Fruit fly (Drosophila melanogaster) whole organism, adult: ENCODE measurements around the gene CG15211.

Source experiments
- CG11617 ChIP-seq: fragments of 200-800 bp; sonication (Bioruptor generic); optimal IDR thresholded peaks from 2 replicates; lab custom pipeline; 2017; ENCODE audit warnings: mild to moderate bottlenecking, missing biosample characterization, missing genetic modification reagents, missing genetic modification characterization
- CG12768 ChIP-seq: fragments of 200-800 bp; sonication (Bioruptor generic); optimal IDR thresholded peaks from 2 replicates; lab custom pipeline; 2017; ENCODE audit warnings: missing biosample characterization, missing genetic modification characterization, mild to moderate bottlenecking, moderate library complexity, missing genetic modification reagents
- CG14711 ChIP-seq: fragments of 200-800 bp; sonication (Bioruptor generic); optimal IDR thresholded peaks from 2 replicates; lab custom pipeline; 2018; ENCODE audit warnings: missing biosample characterization, mild to moderate bottlenecking, missing genetic modification characterization, moderate library complexity
- CG33017 ChIP-seq: fragments of 200-800 bp; sonication (Bioruptor generic); optimal IDR thresholded peaks from 2 replicates; lab custom pipeline; 2018; ENCODE audit warnings: missing biosample characterization, mild to moderate bottlenecking, missing genetic modification characterization, moderate library complexity
- CG5204 ChIP-seq: fragments of 200-800 bp; sonication (Bioruptor generic); optimal IDR thresholded peaks from 2 replicates; lab custom pipeline; 2016; ENCODE audit warnings: missing biosample characterization, missing genetic modification characterization
- CG7045 ChIP-seq: fragments of 200-800 bp; sonication (Bioruptor generic); optimal IDR thresholded peaks from 2 replicates; lab custom pipeline; 2017; ENCODE audit warnings: missing biosample characterization, mild to moderate bottlenecking, missing genetic modification characterization
- Mnt ChIP-seq: fragments of 200-800 bp; sonication (Bioruptor generic); optimal IDR thresholded peaks from 2 replicates; lab custom pipeline; 2016; ENCODE audit warnings: missing biosample characterization, mild to moderate bottlenecking, missing genetic modification characterization
- bab1 ChIP-seq: fragments of 200-800 bp; sonication (Bioruptor generic); optimal IDR thresholded peaks from 3 replicates; lab custom pipeline; 2019; ENCODE audit warnings: missing biosample characterization, mild to moderate bottlenecking, missing genetic modification characterization, moderate library complexity
- cnc ChIP-seq, 2 experiments: fragments of >200 bp; optimal IDR thresholded peaks; 2 replicates each; lab custom pipeline; 2017
- kay ChIP-seq: fragments of 200-800 bp; sonication (Bioruptor generic); peaks from one replicate; lab custom pipeline; 2016; ENCODE audit warnings: missing biosample characterization, missing genetic modification characterization, borderline replicate concordance
- ovo ChIP-seq: fragments of 200-800 bp; sonication (Bioruptor generic); optimal IDR thresholded peaks from 2 replicates; lab custom pipeline; 2016; ENCODE audit warnings: missing biosample characterization, missing genetic modification characterization
- pad ChIP-seq: fragments of 200-800 bp; sonication (Bioruptor generic); optimal IDR thresholded peaks from 3 replicates; lab custom pipeline; 2017; ENCODE audit warnings: missing biosample characterization, missing genetic modification characterization, mild to moderate bottlenecking, moderate library complexity, missing genetic modification reagents

dm6 chrX:10815511-10816080, 43.3 kb downstream of the CG15211 start:
- TF ChIP-seq kay (GFP tag; lab: Kevin White, UChicago) (no peak), CG14711 (no peak), bab1 (no peak), Mnt (GFP tag; lab: Kevin White, UChicago) (no peak), cnc (optimal IDR thresholded peaks at IDR 0.05; lab: Kevin White, UChicago) (no peak), CG11617 (GFP tag; lab: Kevin White, UChicago) (no peak), pad (GFP tag; lab: Kevin White, UChicago) (peak; percentile 95), CG5204 (GFP tag; lab: Kevin White, UChicago) (no peak), CG7045 (no peak), CG12768 (no peak), CG33017 (tag; lab: Kevin White, UChicago) (no peak), ovo (GFP tag; lab: Kevin White, UChicago) (no peak)
